Worm (Caenorhabditis elegans) whole organism, early embryonic: Measurements from ENCODE around the gene piki-1.

ENCODE experiments used
- flt-1 ChIP-seq: fragments of 200-800 bp; sonication (Bioruptor generic); IDR thresholded peaks from 2 replicates; pipeline ENCODE4 v1.3.6; 2022; ENCODE audit warnings: missing genetic modification characterization, missing compliant biosample characterization
- sea-1 ChIP-seq: fragments of 200-800 bp; sonication (Bioruptor generic); conservative IDR thresholded peaks from 2 replicates; pipeline ENCODE4 v1.3.6; 2022; ENCODE audit warnings: missing genetic modification characterization, missing compliant biosample characterization
- tra-4 ChIP-seq: sonication (generic microtip); optimal IDR thresholded peaks from 2 replicates; lab custom pipeline; 2017; ENCODE audit warnings: missing genetic modification characterization, missing compliant biosample characterization

DNA sequence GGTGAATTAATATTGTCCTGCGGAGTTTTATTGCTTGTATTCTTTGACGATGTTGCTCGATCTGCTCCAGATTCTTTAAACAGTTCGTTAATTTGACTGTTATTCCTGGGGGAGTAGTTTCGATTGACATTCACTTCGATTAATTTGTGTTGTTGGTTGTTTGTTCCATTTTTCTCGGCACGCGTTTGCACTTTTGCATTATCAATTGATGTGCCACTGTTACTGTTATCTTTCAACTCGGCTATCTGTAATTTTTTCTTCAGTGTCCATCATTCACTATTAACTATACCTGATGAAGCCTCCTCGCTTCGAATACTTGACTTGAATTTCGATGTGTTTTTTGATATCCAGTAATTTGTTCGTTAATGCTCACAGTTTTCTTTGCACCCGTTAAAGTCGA is 17.0 kb downstream of the piki-1 start:
- no peak for TF ChIP-seq flt-1
- no peak for TF ChIP-seq sea-1 (GFP tag; lab: Robert Waterston, UW)
- TF ChIP-seq tra-4 (tag; lab: Kevin White, UChicago): no peak
